Worm (Caenorhabditis elegans): ENCODE results near the gene nspb-10.

- no peak for TF ChIP-seq egl-5 (tag; optimal IDR thresholded peaks at IDR 0.05)
- TF ChIP-seq eor-1 (tag; optimal IDR thresholded peaks at IDR 0.05) = no peak
- no peak for TF ChIP-seq nhr-77 (tag; optimal IDR thresholded peaks at IDR 0.05)
- no peak for TF ChIP-seq nhr-76 (tag; optimal IDR thresholded peaks at IDR 0.05)
- no peak for TF ChIP-seq fkh-10 (GFP tag; optimal IDR thresholded peaks at IDR 0.05)
- no peak for TF ChIP-seq fos-1 (tag; optimal IDR thresholded peaks at IDR 0.05)
- no peak for TF ChIP-seq nfya-1 (tag; optimal IDR thresholded peaks at IDR 0.05; ENCODE audit: insufficient read depth)
- TF ChIP-seq skn-1 (tag; optimal IDR thresholded peaks at IDR 0.05) = no peak
- no peak for TF ChIP-seq pqm-1 (tag; optimal IDR thresholded peaks at IDR 0.05)
Observed at ce11 chrII:14632823-14633222, 44.8 kb upstream of the nspb-10 start, which contains the start of gene C38C6.3.

Data from whole organism, L3 larva.